Worm (Caenorhabditis elegans) whole organism, L4 larva: ENCODE data around the gene his-37.

Source experiments
- D1046.2 ChIP-seq: fragments of 200-800 bp; sonication (Bioruptor generic); IDR thresholded peaks from 2 replicates; pipeline ENCODE4 v1.3.6; 2022; ENCODE audit warnings: missing genetic modification characterization, missing compliant biosample characterization
- F10B5.3 ChIP-seq: sonication (generic microtip); optimal IDR thresholded peaks from 2 replicates; lab custom pipeline; 2016; ENCODE audit warnings: mild to moderate bottlenecking, missing genetic modification characterization, missing compliant biosample characterization
- F37D6.2 ChIP-seq: sonication (generic microtip); optimal IDR thresholded peaks from 2 replicates; lab custom pipeline; 2016; ENCODE audit warnings: mild to moderate bottlenecking, missing genetic modification characterization, missing compliant biosample characterization
- T20F7.1 ChIP-seq: fragments of 200-800 bp; sonication (Bioruptor generic); optimal IDR thresholded peaks from 2 replicates; lab custom pipeline; 2018; ENCODE audit warnings: mild to moderate bottlenecking, missing genetic modification characterization, missing compliant biosample characterization
- T26A8.4 ChIP-seq: fragments of 200-800 bp; sonication (Bioruptor generic); IDR thresholded peaks from 2 replicates; pipeline ENCODE4 v1.3.6; 2022; ENCODE audit warnings: missing genetic modification characterization, missing compliant biosample characterization
- Y48G9A.11 ChIP-seq: fragments of 200-800 bp; sonication (Bioruptor generic); IDR thresholded peaks from 2 replicates; pipeline ENCODE4 v1.3.6; 2022; ENCODE audit warnings: missing genetic modification reagents, missing genetic modification characterization, missing compliant biosample characterization
- Y5F2A.4 ChIP-seq: fragments of 200-800 bp; sonication (Bioruptor generic); optimal IDR thresholded peaks from 2 replicates; lab custom pipeline; 2018; ENCODE audit warnings: mild to moderate bottlenecking, missing genetic modification characterization, missing compliant biosample characterization
- ZK337.2 ChIP-seq: fragments of 200-800 bp; sonication (Bioruptor generic); IDR thresholded peaks from 2 replicates; pipeline ENCODE4 v1.3.6; 2022; ENCODE audit warnings: missing genetic modification reagents, missing genetic modification characterization, missing compliant biosample characterization
- ZK546.5 ChIP-seq, 2 experiments: sonication (generic microtip); optimal IDR thresholded peaks; 2 replicates each; lab custom pipeline; 2017; ENCODE audit warnings: missing biosample characterization in 2 of 2, missing genetic modification characterization in 2 of 2
- aha-1 ChIP-seq: fragments of 150-350 bp; peaks from one replicate; lab custom pipeline; 2014; ENCODE audit warnings: missing biosample characterization, missing genetic modification characterization
- arid-1 ChIP-seq: fragments of 200-800 bp; sonication (Bioruptor generic); conservative IDR thresholded peaks from 2 replicates; pipeline ENCODE4 v1.3.6; 2022; ENCODE audit warnings: missing genetic modification reagents, missing genetic modification characterization, missing compliant biosample characterization
- attf-4 ChIP-seq: sonication (generic microtip); optimal IDR thresholded peaks from 3 replicates; lab custom pipeline; 2017; ENCODE audit warnings: missing biosample characterization, missing genetic modification characterization
- ceh-44 ChIP-seq: fragments of 200-800 bp; sonication (Bioruptor generic); IDR thresholded peaks from 2 replicates; pipeline ENCODE4 v1.3.6; 2022; ENCODE audit warnings: missing genetic modification reagents, missing genetic modification characterization, missing compliant biosample characterization
- ctbp-1 ChIP-seq: fragments of 200-800 bp; sonication (Bioruptor generic); IDR thresholded peaks from 2 replicates; pipeline ENCODE4 v1.3.6; 2022; ENCODE audit warnings: missing genetic modification reagents, missing genetic modification characterization, missing compliant biosample characterization
- daf-16 ChIP-seq, 3 experiments: sonication (generic microtip); optimal IDR thresholded peaks; 2 replicates each; lab custom pipeline; 2016 to 2017; ENCODE audit warnings: missing genetic modification characterization in 3 of 3, missing genetic modification reagents in 3 of 3, mild to moderate bottlenecking in 2 of 3, missing compliant biosample characterization in 2 of 3, missing biosample characterization in 1 of 3, moderate library complexity in 1 of 3
- dmd-6 ChIP-seq: fragments of 200-800 bp; sonication (Bioruptor generic); IDR thresholded peaks from 2 replicates; pipeline ENCODE4 v1.3.6; 2022; ENCODE audit warnings: missing genetic modification reagents, missing genetic modification characterization, missing compliant biosample characterization
- dpl-1 ChIP-seq: fragments of 150-350 bp; optimal IDR thresholded peaks from 2 replicates; lab custom pipeline; 2014; ENCODE audit warnings: missing biosample characterization, missing genetic modification reagents, missing genetic modification characterization
- dve-1 ChIP-seq: sonication (generic microtip); optimal IDR thresholded peaks from 2 replicates; lab custom pipeline; 2017; ENCODE audit warnings: antibody characterized with exemption, mild to moderate bottlenecking, missing genetic modification characterization, missing compliant biosample characterization; ENCODE audit not compliant: insufficient read depth
- fos-1 ChIP-seq: fragments of 150-350 bp; optimal IDR thresholded peaks from 2 replicates; lab custom pipeline; 2014; ENCODE audit warnings: missing biosample characterization, missing genetic modification characterization
- gei-8 ChIP-seq: fragments of 200-800 bp; sonication (Bioruptor generic); optimal IDR thresholded peaks from 2 replicates; lab custom pipeline; 2018; ENCODE audit warnings: mild to moderate bottlenecking, missing genetic modification characterization, missing compliant biosample characterization
- hif-1 ChIP-seq, 2 experiments: sonication (generic microtip); optimal IDR thresholded peaks; 2 replicates each; lab custom pipeline; 2016 to 2017; ENCODE audit warnings: missing compliant biosample characterization in 2 of 2, missing genetic modification characterization in 2 of 2, missing genetic modification reagents in 2 of 2, missing genotype in 2 of 2, mild to moderate bottlenecking in 1 of 2
- hlh-30 ChIP-seq: sonication (generic microtip); optimal IDR thresholded peaks from 2 replicates; lab custom pipeline; 2017; ENCODE audit warnings: antibody characterized with exemption, mild to moderate bottlenecking, missing genetic modification characterization, missing compliant biosample characterization; ENCODE audit not compliant: insufficient read depth
- lin-1 ChIP-seq: fragments of 200-800 bp; sonication (Bioruptor generic); IDR thresholded peaks from 2 replicates; pipeline ENCODE4 v1.3.6; 2022; ENCODE audit warnings: missing genetic modification reagents, missing genetic modification characterization, missing compliant biosample characterization
- lin-29 ChIP-seq: fragments of 200-800 bp; sonication (Bioruptor generic); IDR thresholded peaks from 2 replicates; pipeline ENCODE4 v1.3.6; 2022; ENCODE audit warnings: missing genetic modification reagents, missing genetic modification characterization, missing compliant biosample characterization
- lin-38 ChIP-seq: fragments of 200-800 bp; sonication (Bioruptor generic); IDR thresholded peaks from 2 replicates; pipeline ENCODE4 v1.3.6; 2022; ENCODE audit warnings: missing genetic modification reagents, missing genetic modification characterization, missing compliant biosample characterization
- lin-39 ChIP-seq: fragments of 150-350 bp; optimal IDR thresholded peaks from 2 replicates; lab custom pipeline; 2014; ENCODE audit warnings: missing biosample characterization, missing genetic modification reagents, missing genetic modification characterization
- lir-3 ChIP-seq: sonication (generic microtip); optimal IDR thresholded peaks from 2 replicates; lab custom pipeline; 2016; ENCODE audit warnings: mild to moderate bottlenecking, missing genetic modification characterization, missing compliant biosample characterization
- lsy-2 ChIP-seq, 2 experiments: fragments of 150-350 bp in 1 of 2; sonication (generic microtip) in 1 of 2; optimal IDR thresholded peaks; 2 replicates each; lab custom pipeline; 2014 to 2017; ENCODE audit warnings: missing biosample characterization in 2 of 2, missing genetic modification characterization in 2 of 2
- madf-9 ChIP-seq: fragments of 200-800 bp; sonication (Bioruptor generic); conservative IDR thresholded peaks from 2 replicates; pipeline ENCODE4 v1.3.6; 2022; ENCODE audit warnings: missing genetic modification reagents, missing genetic modification characterization, missing compliant biosample characterization
- mdt-29 ChIP-seq: fragments of 200-800 bp; sonication (Bioruptor generic); IDR thresholded peaks from 2 replicates; pipeline ENCODE4 v1.3.6; 2022; ENCODE audit warnings: missing genetic modification reagents, missing genetic modification characterization, missing compliant biosample characterization
- mep-1 ChIP-seq: fragments of 150-350 bp; sonication (generic microtip); optimal IDR thresholded peaks from 3 replicates; lab custom pipeline; 2014; ENCODE audit warnings: missing biosample characterization, missing genetic modification characterization
- mes-2 ChIP-seq: sonication (generic microtip); optimal IDR thresholded peaks from 2 replicates; lab custom pipeline; 2016; ENCODE audit warnings: missing genotype, mild to moderate bottlenecking, missing genetic modification characterization, missing compliant biosample characterization; ENCODE audit not compliant: poor library complexity, severe bottlenecking
- mxl-2 ChIP-seq: fragments of 200-800 bp; sonication (Bioruptor generic); conservative IDR thresholded peaks from 2 replicates; pipeline ENCODE4 v1.3.6; 2022; ENCODE audit warnings: missing genetic modification reagents, missing genetic modification characterization, missing compliant biosample characterization
- nhr-102 ChIP-seq: sonication (generic microtip); optimal IDR thresholded peaks from 2 replicates; lab custom pipeline; 2016; ENCODE audit warnings: mild to moderate bottlenecking, missing genetic modification characterization, moderate library complexity, missing compliant biosample characterization
- nhr-11 ChIP-seq: fragments of 150-350 bp; optimal IDR thresholded peaks from 2 replicates; lab custom pipeline; 2014; ENCODE audit warnings: missing biosample characterization, missing genetic modification characterization
- nhr-111 ChIP-seq: fragments of 200-800 bp; sonication (Bioruptor generic); optimal IDR thresholded peaks from 2 replicates; lab custom pipeline; 2018; ENCODE audit warnings: mild to moderate bottlenecking, missing genetic modification characterization, missing compliant biosample characterization
- nhr-25 ChIP-seq: sonication (generic microtip); optimal IDR thresholded peaks from 2 replicates; lab custom pipeline; 2017; ENCODE audit warnings: missing genetic modification characterization, mild to moderate bottlenecking, missing compliant biosample characterization, antibody characterized with exemption, moderate library complexity, borderline replicate concordance; ENCODE audit not compliant: insufficient read depth
- nhr-41 ChIP-seq: fragments of 200-800 bp; sonication (Bioruptor generic); IDR thresholded peaks from 2 replicates; pipeline ENCODE4 v1.3.6; 2022; ENCODE audit warnings: missing genetic modification reagents, missing genetic modification characterization, missing compliant biosample characterization
- nhr-48 ChIP-seq: sonication (generic microtip); optimal IDR thresholded peaks from 2 replicates; lab custom pipeline; 2016; ENCODE audit warnings: mild to moderate bottlenecking, missing genetic modification characterization, missing compliant biosample characterization
- rbr-2 ChIP-seq: sonication (generic microtip); optimal IDR thresholded peaks from 2 replicates; lab custom pipeline; 2016; ENCODE audit warnings: missing genotype, missing genetic modification characterization, missing compliant biosample characterization
- saeg-2 ChIP-seq: fragments of 200-800 bp; sonication (Bioruptor generic); IDR thresholded peaks from 2 replicates; pipeline ENCODE4 v1.3.6; 2022; ENCODE audit warnings: missing genetic modification reagents, missing genetic modification characterization, missing compliant biosample characterization
- spr-3 ChIP-seq: fragments of 200-800 bp; sonication (Bioruptor generic); optimal IDR thresholded peaks from 2 replicates; lab custom pipeline; 2018; ENCODE audit warnings: mild to moderate bottlenecking, missing genetic modification characterization, missing compliant biosample characterization
- unc-62 ChIP-seq, 3 experiments: fragments of 150-350 bp in 1 of 3; sonication (generic microtip); optimal IDR thresholded peaks in 2 of 3; peaks in 1 of 3; 1 replicate in 1 of 3; 2 replicates in 2 of 3; lab custom pipeline; 2014 to 2017; ENCODE audit warnings: missing biosample characterization in 3 of 3, missing genetic modification characterization in 3 of 3, missing genetic modification reagents in 3 of 3, missing genotype in 1 of 3
- vab-7 ChIP-seq: fragments of 200-800 bp; sonication (Bioruptor generic); IDR thresholded peaks from 2 replicates; pipeline ENCODE4 v1.3.6; 2022; ENCODE audit warnings: missing genetic modification reagents, missing genetic modification characterization, missing compliant biosample characterization
- zfp-3 ChIP-seq: fragments of 200-800 bp; sonication (Bioruptor generic); conservative IDR thresholded peaks from 2 replicates; pipeline ENCODE4 v1.3.6; 2022; ENCODE audit warnings: missing genetic modification reagents, missing genetic modification characterization, missing compliant biosample characterization
- zip-11 ChIP-seq: fragments of 200-800 bp; sonication (Bioruptor generic); IDR thresholded peaks from 2 replicates; pipeline ENCODE4 v1.3.6; 2022; ENCODE audit warnings: missing genetic modification characterization, missing compliant biosample characterization

The his-37 gene

DNA sequence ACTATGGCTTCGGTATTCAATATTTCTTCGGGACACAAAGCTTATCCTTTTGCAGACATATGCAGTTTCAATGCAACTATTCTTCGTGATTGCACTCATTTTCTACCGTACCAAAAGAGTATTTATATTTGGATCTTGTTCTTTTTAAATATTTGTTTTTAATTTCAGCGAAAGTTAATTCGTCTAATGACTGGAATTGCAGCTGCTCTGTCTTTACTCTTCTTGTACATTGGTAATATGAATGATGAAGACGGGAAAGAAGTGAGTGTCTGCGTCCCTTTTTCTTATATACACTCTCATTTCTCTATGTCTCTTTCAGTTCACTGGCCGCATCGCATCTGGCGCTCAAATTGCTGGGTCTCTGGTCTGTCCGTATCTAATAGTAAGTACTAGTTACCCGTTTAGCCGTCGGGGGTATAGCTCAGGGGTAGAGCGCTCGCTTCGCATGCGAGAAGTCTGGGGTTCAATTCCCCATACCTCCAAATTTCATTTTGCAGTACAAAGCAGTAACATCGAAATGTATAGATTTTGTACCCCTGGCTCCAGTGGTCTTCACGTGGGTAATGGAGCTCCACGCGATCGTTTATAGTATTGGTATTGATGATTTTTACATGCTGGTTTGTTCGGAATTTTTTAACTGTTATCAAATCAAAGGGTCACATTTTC lies 43.6 kb upstream of the his-37 start (continued):
- TF ChIP-seq attf-4 (no peak), mes-2 (tag; lab: Kevin White, UChicago) (peak; percentile 71), hif-1 (tag; optimal IDR thresholded peaks at IDR 0.05; lab: Kevin White, UChicago) (peak; percentile 14 to 45), lsy-2 (tag; optimal IDR thresholded peaks at IDR 0.05; lab: Kevin White, UChicago) (peak in 1 of 2 experiments; percentile 65), Y5F2A.4 (peak; percentile 35), zfp-3 (0 out of 2 replicates have a peak, but pooled peaks have one; percentile 59), aha-1 (tag; lab: Kevin White, UChicago) (peak; percentile 95), madf-9 (GFP tag; lab: Robert Waterston, UW) (peak; percentile 79), dve-1 (tag; lab: Kevin White, UChicago) (no peak), fos-1 (tag; lab: Kevin White, UChicago) (no peak), mdt-29 (GFP tag; lab: Robert Waterston, UW) (peak; percentile 86), saeg-2 (GFP tag; lab: Robert Waterston, UW) (peak; percentile 49; the same call in 1 of the 2 replicates), ZK337.2 (peak; percentile 87), lin-39 (no peak), zip-11 (GFP tag; lab: Robert Waterston, UW) (0 out of 2 replicates have a peak, but pooled peaks have one; percentile 49), lir-3 (tag; lab: Kevin White, UChicago) (peak; percentile 60), T26A8.4 (GFP tag; lab: Robert Waterston, UW) (peak; percentile 88), gei-8 (GFP tag; lab: Kevin White, UChicago) (peak; percentile 85), F37D6.2 (peak; percentile 35), D1046.2 (GFP tag; lab: Robert Waterston, UW) (peak; percentile 86), hlh-30 (tag; lab: Kevin White, UChicago) (peak; percentile 6), T20F7.1 (peak; percentile 47), dpl-1 (GFP tag; lab: Kevin White, UChicago) (peak; percentile 21), unc-62 (GFP tag; optimal IDR thresholded peaks at IDR 0.05 in 1 of 2; lab: Kevin White, UChicago) (peak in 1 of 2 experiments; percentile 93), unc-62 (tag; optimal IDR thresholded peaks at IDR 0.05; lab: Kevin White, UChicago) (no peak), lin-29 (GFP tag; lab: Robert Waterston, UW) (peak; percentile 56; the same call in 1 of the 2 replicates), F10B5.3 (tag; lab: Kevin White, UChicago) (no peak), Y48G9A.11 (GFP tag; lab: Robert Waterston, UW) (peak; percentile 76), nhr-111 (peak; percentile 6), nhr-41 (GFP tag; lab: Robert Waterston, UW) (peak; percentile 62; the same call in 1 of the 2 replicates), lin-38 (GFP tag; lab: Robert Waterston, UW) (no peak; the same call in 1 of the 2 replicates), ceh-44 (0 out of 2 replicates have a peak, but pooled peaks have one; percentile 43), nhr-48 (tag; lab: Kevin White, UChicago) (peak; percentile 75), dmd-6 (GFP tag; lab: Robert Waterston, UW) (peak; percentile 84), rbr-2 (tag; lab: Kevin White, UChicago) (peak; percentile 75), nhr-102 (peak; percentile 68), ctbp-1 (GFP tag; lab: Robert Waterston, UW) (peak; percentile 87), ZK546.5 (tag; optimal IDR thresholded peaks at IDR 0.05; lab: Kevin White, UChicago) (no peak), arid-1 (peak; percentile 78), spr-3 (GFP tag; lab: Kevin White, UChicago) (no peak), mep-1 (tag; lab: Kevin White, UChicago) (peak; percentile 56), nhr-11 (no peak), mxl-2 (GFP tag; lab: Robert Waterston, UW) (0 out of 2 replicates have a peak, but pooled peaks have one; percentile 12), nhr-25 (tag; lab: Kevin White, UChicago) (peak; percentile 39), lin-1 (GFP tag; lab: Robert Waterston, UW) (peak; percentile 67; the same call in 1 of the 2 replicates), daf-16 (GFP tag; optimal IDR thresholded peaks at IDR 0.05; lab: Kevin White, UChicago) (peak in 1 of 2 experiments; percentile 81), daf-16 (tag; optimal IDR thresholded peaks at IDR 0.05; lab: Kevin White, UChicago) (peak; percentile 51), vab-7 (GFP tag; lab: Robert Waterston, UW) (peak; percentile 80)
